Fruit fly (Drosophila melanogaster): Measurements from ENCODE around the gene wts.

DNA sequence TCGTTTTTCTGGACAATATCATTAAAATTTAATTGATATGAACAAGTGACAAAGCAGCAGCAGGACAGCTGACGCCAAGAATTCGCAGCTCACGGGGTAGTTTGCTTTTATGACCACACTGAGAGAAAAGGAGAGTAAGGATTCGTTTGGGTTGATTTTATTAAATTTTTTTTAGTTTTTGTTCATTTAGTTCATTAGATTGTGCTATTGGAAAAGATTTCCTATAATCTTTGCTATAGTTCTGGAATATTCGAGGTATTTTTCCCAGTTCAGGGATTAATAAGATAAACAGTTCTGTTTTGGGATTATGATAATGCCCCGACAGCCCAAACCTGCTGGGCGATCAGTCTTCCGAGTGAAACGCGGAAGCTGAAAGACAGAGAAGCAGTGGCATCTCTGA is 35.8 kb upstream of the wts start:
- TF ChIP-seq CTCF (optimal IDR thresholded peaks at IDR 0.05), result no peak
- no peak for TF ChIP-seq CG8478 (optimal IDR thresholded peaks at IDR 0.05)
